Worm (Caenorhabditis elegans) whole organism, L2 larva: Measurements from ENCODE around the gene B0304.2.

Experiments
- C34F6.9 ChIP-seq: fragments of 150-350 bp; optimal IDR thresholded peaks from 2 replicates; lab custom pipeline; 2014; ENCODE audit warnings: missing biosample characterization, missing genetic modification characterization
- F13H6.1 ChIP-seq: sonication (generic microtip); optimal IDR thresholded peaks from 2 replicates; lab custom pipeline; 2016; ENCODE audit warnings: missing genetic modification characterization, missing compliant biosample characterization
- R02D3.7 ChIP-seq: fragments of 150-350 bp; optimal IDR thresholded peaks from 2 replicates; lab custom pipeline; 2014; ENCODE audit warnings: missing biosample characterization, missing genetic modification characterization
- Y55F3AM.14 ChIP-seq: fragments of 200-800 bp; sonication (Bioruptor generic); optimal IDR thresholded peaks from 2 replicates; lab custom pipeline; 2018; ENCODE audit warnings: mild to moderate bottlenecking, missing genetic modification characterization, missing compliant biosample characterization
- alr-1 ChIP-seq: fragments of 150-350 bp; optimal IDR thresholded peaks from 2 replicates; lab custom pipeline; 2014; ENCODE audit warnings: missing biosample characterization, missing genetic modification characterization
- ama-1 ChIP-seq: fragments of 150-350 bp; optimal IDR thresholded peaks from 2 replicates; lab custom pipeline; 2018; ENCODE audit warnings: inconsistent platforms
- ceh-16 ChIP-seq: fragments of 150-350 bp; optimal IDR thresholded peaks from 2 replicates; lab custom pipeline; 2014; ENCODE audit warnings: missing biosample characterization, missing genetic modification characterization
- dmd-4 ChIP-seq: sonication (generic microtip); optimal IDR thresholded peaks from 2 replicates; lab custom pipeline; 2017; ENCODE audit warnings: missing biosample characterization, missing genetic modification characterization
- elt-1 ChIP-seq: fragments of 150-350 bp; optimal IDR thresholded peaks from 2 replicates; lab custom pipeline; 2014; ENCODE audit warnings: missing biosample characterization, missing genetic modification characterization
- elt-3 ChIP-seq: sonication (generic microtip); optimal IDR thresholded peaks from 2 replicates; lab custom pipeline; 2017; ENCODE audit warnings: missing biosample characterization, missing genetic modification characterization
- fos-1 ChIP-seq: fragments of 150-350 bp; optimal IDR thresholded peaks from 2 replicates; lab custom pipeline; 2014; ENCODE audit warnings: missing biosample characterization, missing genetic modification characterization
- lin-11 ChIP-seq: fragments of 150-350 bp; sonication (generic microtip); optimal IDR thresholded peaks from 2 replicates; lab custom pipeline; 2014; ENCODE audit warnings: missing biosample characterization, missing genetic modification characterization, inconsistent platforms, mixed read lengths
- lin-13 ChIP-seq: fragments of 150-350 bp; optimal IDR thresholded peaks from 2 replicates; lab custom pipeline; 2014; ENCODE audit warnings: missing biosample characterization, missing genetic modification reagents, missing genetic modification characterization
- lin-39 ChIP-seq: fragments of 150-350 bp; optimal IDR thresholded peaks from 2 replicates; lab custom pipeline; 2014; ENCODE audit warnings: missing biosample characterization, missing genetic modification reagents, missing genetic modification characterization
- lsy-2 ChIP-seq, 2 experiments: fragments of 150-350 bp in 1 of 2; sonication (generic microtip) in 1 of 2; optimal IDR thresholded peaks; 2 replicates each; lab custom pipeline; 2014 to 2017; ENCODE audit warnings: missing biosample characterization in 2 of 2, missing genetic modification characterization in 2 of 2
- mab-5 ChIP-seq: fragments of 150-350 bp; optimal IDR thresholded peaks from 2 replicates; lab custom pipeline; 2014; ENCODE audit warnings: missing biosample characterization, missing genetic modification characterization
- mbf-1 ChIP-seq: sonication (generic microtip); optimal IDR thresholded peaks from 2 replicates; lab custom pipeline; 2017; ENCODE audit warnings: missing biosample characterization, missing genetic modification characterization
- mdl-1 ChIP-seq, 2 experiments: fragments of 150-350 bp in 1 of 2; sonication (generic microtip) in 1 of 2; optimal IDR thresholded peaks; 2 replicates each; lab custom pipeline; 2017; ENCODE audit warnings: missing biosample characterization in 2 of 2, missing genetic modification characterization in 2 of 2
- nhr-10 ChIP-seq: sonication (generic microtip); optimal IDR thresholded peaks from 2 replicates; lab custom pipeline; 2017; ENCODE audit warnings: missing biosample characterization, missing genetic modification characterization
- nhr-11 ChIP-seq: fragments of 150-350 bp; optimal IDR thresholded peaks from 2 replicates; lab custom pipeline; 2014; ENCODE audit warnings: missing biosample characterization, missing genetic modification characterization
- nhr-12 ChIP-seq: fragments of 150-350 bp; optimal IDR thresholded peaks from 2 replicates; lab custom pipeline; 2014; ENCODE audit warnings: missing biosample characterization, missing genetic modification characterization
- nhr-129 ChIP-seq: fragments of 150-350 bp; optimal IDR thresholded peaks from 2 replicates; lab custom pipeline; 2014; ENCODE audit warnings: missing biosample characterization, missing genetic modification characterization
- nhr-21 ChIP-seq: fragments of 150-350 bp; optimal IDR thresholded peaks from 2 replicates; lab custom pipeline; 2014; ENCODE audit warnings: missing biosample characterization, missing genetic modification characterization
- nhr-23 ChIP-seq: fragments of 150-350 bp; optimal IDR thresholded peaks from 2 replicates; lab custom pipeline; 2014; ENCODE audit warnings: missing biosample characterization, missing genetic modification reagents, missing genetic modification characterization
- nhr-237 ChIP-seq: fragments of 150-350 bp; optimal IDR thresholded peaks from 2 replicates; lab custom pipeline; 2014; ENCODE audit warnings: missing biosample characterization, missing genetic modification characterization
- nhr-25 ChIP-seq: fragments of 150-350 bp; sonication (generic microtip); optimal IDR thresholded peaks from 3 replicates; lab custom pipeline; 2014; ENCODE audit warnings: missing biosample characterization, missing genetic modification characterization
- nhr-6 ChIP-seq: fragments of 150-350 bp; optimal IDR thresholded peaks from 2 replicates; lab custom pipeline; 2014; ENCODE audit warnings: missing biosample characterization, missing genetic modification characterization
- nhr-77 ChIP-seq: fragments of 150-350 bp; optimal IDR thresholded peaks from 2 replicates; lab custom pipeline; 2014; ENCODE audit warnings: missing biosample characterization, missing genetic modification characterization
- peb-1 ChIP-seq: fragments of 150-350 bp; optimal IDR thresholded peaks from 2 replicates; lab custom pipeline; 2014; ENCODE audit warnings: missing biosample characterization, missing genetic modification characterization
- sem-4 ChIP-seq: fragments of 150-350 bp; optimal IDR thresholded peaks from 2 replicates; lab custom pipeline; 2014; ENCODE audit warnings: missing biosample characterization, missing genetic modification reagents, missing genetic modification characterization
- skn-1 ChIP-seq: sonication (generic microtip); optimal IDR thresholded peaks from 2 replicates; lab custom pipeline; 2017; ENCODE audit warnings: missing biosample characterization, missing genetic modification characterization
- snpc-4 ChIP-seq: fragments of 150-350 bp; optimal IDR thresholded peaks from 2 replicates; lab custom pipeline; 2014; ENCODE audit warnings: missing biosample characterization, missing genetic modification characterization
- unc-39 ChIP-seq: fragments of 150-350 bp; optimal IDR thresholded peaks from 2 replicates; lab custom pipeline; 2014; ENCODE audit warnings: missing biosample characterization, missing genetic modification characterization
- unc-55 ChIP-seq: fragments of 150-350 bp; sonication (generic microtip); optimal IDR thresholded peaks from 3 replicates; lab custom pipeline; 2014; ENCODE audit warnings: missing biosample characterization, missing genetic modification reagents, missing genetic modification characterization
- unc-62 ChIP-seq: fragments of 150-350 bp; optimal IDR thresholded peaks from 2 replicates; lab custom pipeline; 2014; ENCODE audit warnings: missing biosample characterization, missing genetic modification reagents, missing genetic modification characterization
- ztf-1 ChIP-seq: fragments of 200-800 bp; sonication (Bioruptor generic); conservative IDR thresholded peaks from 2 replicates; pipeline ENCODE4 v1.3.6; 2022; ENCODE audit warnings: missing genetic modification characterization, missing compliant biosample characterization
- ztf-11 ChIP-seq: sonication (generic microtip); optimal IDR thresholded peaks from 2 replicates; lab custom pipeline; 2017; ENCODE audit warnings: missing biosample characterization, missing genetic modification characterization

B0304.2 gene

ce11 chrII:4523122-4523672, at the start of gene B0304.2, which contains the start of gene B0304.4:
TSS of gene B0304.2 (plus strand) at chrII:4523622.
TSS of gene B0304.4 (minus strand) at chrII:4523222.
- no peak for TF ChIP-seq nhr-21

ce11 chrII:4474005-4474655, 49.3 kb upstream of the B0304.2 start:
- TF ChIP-seq dmd-4 (tag; lab: Kevin White, UChicago) (no peak), lin-13 (GFP tag; lab: Kevin White, UChicago) (no peak), nhr-77 (no peak), elt-1 (tag; lab: Kevin White, UChicago) (no peak), nhr-21 (no peak), ama-1 (lab: Kevin White, UChicago) (no peak), mab-5 (tag; lab: Kevin White, UChicago) (no peak), fos-1 (no peak), C34F6.9 (tag; lab: Kevin White, UChicago) (no peak), unc-39 (tag; lab: Kevin White, UChicago) (no peak), unc-62 (GFP tag; lab: Kevin White, UChicago) (no peak)

DNA sequence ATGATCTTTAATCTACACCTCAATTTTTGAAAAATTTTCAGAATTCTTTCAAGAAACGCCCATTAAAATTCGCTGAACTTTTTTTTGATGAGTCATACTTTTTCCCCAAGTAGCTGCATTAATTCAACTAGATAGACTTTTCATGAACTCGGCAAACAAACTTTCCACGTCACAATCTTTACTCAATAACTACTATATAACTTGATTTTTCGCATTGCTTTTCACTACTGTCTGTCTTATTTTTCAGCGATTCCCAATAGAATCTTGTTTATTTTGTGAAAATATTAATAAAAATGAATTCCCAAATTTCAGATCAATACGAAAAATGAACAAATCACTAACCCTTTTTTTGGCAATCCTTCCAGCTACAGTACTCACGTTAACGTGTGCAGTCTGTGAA, 45.1 kb upstream of the B0304.2 start, which contains the start of gene T05C1.1:
TSS of gene T05C1.1 (plus strand) at position 301 of the 400 bp plus-strand sequence.
- no peak for TF ChIP-seq nhr-23 (tag; lab: Kevin White, UChicago)

DNA sequence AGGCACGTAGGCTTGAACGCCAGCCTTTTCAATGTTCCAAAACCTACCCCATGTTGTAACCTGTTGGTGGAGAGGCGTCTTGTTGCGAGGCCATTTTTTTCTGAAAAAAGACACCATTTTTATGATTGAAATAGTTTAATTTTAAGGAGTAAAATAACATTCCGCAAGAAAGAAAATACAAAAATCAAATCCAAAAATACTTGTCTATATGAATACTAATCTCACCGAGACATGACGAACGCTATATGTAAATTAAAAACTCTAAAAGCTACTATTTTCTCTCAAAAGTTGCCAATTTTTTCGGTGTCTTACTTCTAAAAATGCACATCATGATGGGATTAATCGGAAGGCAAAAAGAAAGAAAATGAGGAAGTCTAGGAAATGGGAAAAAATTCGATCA, 41.4 kb upstream of the B0304.2 start, which contains the start of gene T05C1.2:
TSS of gene T05C1.2 (minus strand) at position 101 of the 400 bp plus-strand sequence.
- no peak for TF ChIP-seq ztf-11
- no peak for TF ChIP-seq unc-55 (GFP tag; lab: Kevin White, UChicago)
- no peak for TF ChIP-seq ceh-16 (tag; lab: Kevin White, UChicago)
- no peak for TF ChIP-seq nhr-21
- TF ChIP-seq Y55F3AM.14 (GFP tag; lab: Kevin White, UChicago), result no peak
- no peak for TF ChIP-seq fos-1
- TF ChIP-seq snpc-4 (tag; lab: Kevin White, UChicago), result no peak
- no peak for TF ChIP-seq mdl-1 (tag; optimal IDR thresholded peaks at IDR 0.05; lab: Kevin White, UChicago)
- no peak for TF ChIP-seq R02D3.7
- TF ChIP-seq mbf-1 (tag; lab: Kevin White, UChicago), result no peak
- no peak for TF ChIP-seq elt-3
- TF ChIP-seq lin-13 (GFP tag; lab: Kevin White, UChicago), result no peak
- TF ChIP-seq alr-1 (tag; lab: Kevin White, UChicago), result no peak
- no peak for TF ChIP-seq sem-4
- no peak for TF ChIP-seq skn-1 (tag; lab: Kevin White, UChicago)
- TF ChIP-seq ztf-1, result no peak

DNA sequence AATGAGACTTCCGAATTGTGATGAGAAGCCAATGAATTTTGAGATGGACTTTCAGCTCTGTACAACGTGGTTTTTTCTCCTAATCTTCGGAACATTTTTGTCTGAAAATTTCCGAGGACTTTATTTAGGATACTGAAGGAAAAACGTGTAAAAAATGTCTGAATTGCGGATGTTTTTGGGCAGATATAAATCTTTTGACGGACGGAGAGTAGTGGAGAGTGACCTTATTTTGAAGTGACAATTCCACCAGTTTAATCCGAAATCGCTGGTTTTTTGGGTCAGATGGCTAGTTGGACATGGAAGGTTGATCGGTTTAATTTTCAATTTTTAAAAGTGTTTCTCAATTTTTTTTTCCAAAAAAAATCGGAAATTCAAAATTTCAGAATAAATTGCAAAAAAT, 34.1 kb upstream of the B0304.2 start, which contains the start of gene T05C1.3:
TSS of gene T05C1.3 (minus strand) at position 101 of the 400 bp plus-strand sequence.
- TF ChIP-seq nhr-237 (tag; lab: Kevin White, UChicago), result no peak
- TF ChIP-seq lin-39 (tag; lab: Kevin White, UChicago), result no peak
- no peak for TF ChIP-seq mbf-1 (tag; lab: Kevin White, UChicago)
- no peak for TF ChIP-seq nhr-129 (tag; lab: Kevin White, UChicago)
- no peak for TF ChIP-seq nhr-11 (tag; lab: Kevin White, UChicago)
- TF ChIP-seq F13H6.1 (tag; lab: Kevin White, UChicago), result no peak
- no peak for TF ChIP-seq nhr-12 (tag; lab: Kevin White, UChicago)
- no peak for TF ChIP-seq ama-1 (lab: Kevin White, UChicago)
- no peak for TF ChIP-seq ztf-1
- TF ChIP-seq unc-39 (tag; lab: Kevin White, UChicago), result no peak
- no peak for TF ChIP-seq ceh-16 (tag; lab: Kevin White, UChicago)
- no peak for TF ChIP-seq nhr-10 (tag; lab: Kevin White, UChicago)
- TF ChIP-seq unc-55 (GFP tag; lab: Kevin White, UChicago), result no peak
- TF ChIP-seq lin-11 (tag; lab: Kevin White, UChicago), result no peak
- TF ChIP-seq peb-1 (tag; lab: Kevin White, UChicago), result no peak
- no peak for TF ChIP-seq lsy-2 (tag; optimal IDR thresholded peaks at IDR 0.05; lab: Kevin White, UChicago)
- no peak for TF ChIP-seq nhr-6 (tag; lab: Kevin White, UChicago)
- no peak for TF ChIP-seq nhr-23 (tag; lab: Kevin White, UChicago)
- no peak for TF ChIP-seq nhr-25
